Worm (Caenorhabditis elegans) whole organism, early embryonic: ENCODE data around the gene clec-150.

Source experiments
- B0310.2 ChIP-seq: sonication (generic microtip); optimal IDR thresholded peaks from 2 replicates; lab custom pipeline; 2016; ENCODE audit warnings: mild to moderate bottlenecking, missing genetic modification characterization, missing compliant biosample characterization
- F13C5.2 ChIP-seq: sonication (generic microtip); optimal IDR thresholded peaks from 2 replicates; lab custom pipeline; 2017; ENCODE audit warnings: mild to moderate bottlenecking, missing genetic modification characterization, inconsistent platforms, missing compliant biosample characterization
- aly-1 ChIP-seq: sonication (generic microtip); optimal IDR thresholded peaks from 2 replicates; lab custom pipeline; 2016; ENCODE audit warnings: missing genetic modification characterization, missing compliant biosample characterization
- ama-1 ChIP-seq: fragments of 150-350 bp; optimal IDR thresholded peaks from 2 replicates; lab custom pipeline; 2014
- ceh-13 ChIP-seq: fragments of 200-800 bp; sonication (Bioruptor generic); optimal IDR thresholded peaks from 2 replicates; lab custom pipeline; 2018; ENCODE audit warnings: mild to moderate bottlenecking, missing genetic modification characterization, missing compliant biosample characterization
- ceh-36 ChIP-seq: sonication (generic microtip); optimal IDR thresholded peaks from 2 replicates; lab custom pipeline; 2016; ENCODE audit warnings: missing genetic modification characterization, inconsistent platforms, missing compliant biosample characterization
- ets-7 ChIP-seq: sonication (generic microtip); optimal IDR thresholded peaks from 2 replicates; lab custom pipeline; 2016; ENCODE audit warnings: missing genotype, missing genetic modification characterization, missing compliant biosample characterization
- flt-1 ChIP-seq: fragments of 200-800 bp; sonication (Bioruptor generic); IDR thresholded peaks from 2 replicates; pipeline ENCODE4 v1.3.6; 2022; ENCODE audit warnings: missing genetic modification characterization, missing compliant biosample characterization
- hmbx-1 ChIP-seq: sonication (generic microtip); optimal IDR thresholded peaks from 2 replicates; lab custom pipeline; 2016; ENCODE audit warnings: mild to moderate bottlenecking, missing genetic modification characterization, missing compliant biosample characterization
- hmg-4 ChIP-seq: fragments of 200-800 bp; sonication (Bioruptor generic); optimal IDR thresholded peaks from 2 replicates; lab custom pipeline; 2018; ENCODE audit warnings: mild to moderate bottlenecking, missing genetic modification characterization, missing compliant biosample characterization
- hnd-1 ChIP-seq: sonication (generic microtip); optimal IDR thresholded peaks from 2 replicates; lab custom pipeline; 2016; ENCODE audit warnings: missing genetic modification characterization, missing compliant biosample characterization
- pes-1 ChIP-seq: fragments of 200-800 bp; sonication (Bioruptor generic); IDR thresholded peaks from 2 replicates; pipeline ENCODE4 v1.3.6; 2022; ENCODE audit warnings: missing genetic modification reagents, missing genetic modification characterization, missing compliant biosample characterization
- scrt-1 ChIP-seq: fragments of 200-800 bp; sonication (Bioruptor generic); IDR thresholded peaks from 2 replicates; pipeline ENCODE4 v1.3.6; 2022; ENCODE audit warnings: missing genetic modification characterization, missing compliant biosample characterization
- sea-1 ChIP-seq: fragments of 200-800 bp; sonication (Bioruptor generic); conservative IDR thresholded peaks from 2 replicates; pipeline ENCODE4 v1.3.6; 2022; ENCODE audit warnings: missing genetic modification characterization, missing compliant biosample characterization
- tbx-11 ChIP-seq: fragments of 200-800 bp; sonication (Bioruptor generic); IDR thresholded peaks from 2 replicates; pipeline ENCODE4 v1.3.6; 2022; ENCODE audit warnings: missing genetic modification characterization, missing compliant biosample characterization
- tbx-37 ChIP-seq: fragments of 200-800 bp; sonication (Bioruptor generic); conservative IDR thresholded peaks from 2 replicates; pipeline ENCODE4 v1.3.6; 2022; ENCODE audit warnings: missing genetic modification reagents, missing genetic modification characterization, missing compliant biosample characterization
- tra-4 ChIP-seq: sonication (generic microtip); optimal IDR thresholded peaks from 2 replicates; lab custom pipeline; 2017; ENCODE audit warnings: missing genetic modification characterization, missing compliant biosample characterization

The clec-150 gene

DNA sequence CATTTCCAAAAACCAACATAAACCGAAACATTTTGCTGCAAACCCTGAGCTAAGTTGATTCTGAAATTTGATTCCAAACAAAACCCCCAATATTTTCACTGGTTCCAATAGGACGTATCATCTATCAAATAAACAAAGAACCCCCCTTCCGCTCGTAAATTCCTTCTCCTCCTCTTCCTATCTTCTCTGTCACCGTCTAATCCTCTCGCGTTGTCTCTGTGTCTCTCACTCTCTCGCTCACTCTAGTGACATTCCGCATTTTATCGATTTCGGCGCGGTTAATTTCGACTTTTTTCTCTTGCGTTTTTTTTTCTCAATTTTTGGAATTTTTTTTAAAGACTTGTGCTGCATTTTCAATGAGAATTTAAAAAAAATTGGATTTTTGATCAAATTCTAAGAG lies 20.5 kb upstream of the clec-150 start:
- TF ChIP-seq ama-1 (lab: Kevin White, UChicago), result no peak
- TF ChIP-seq ceh-36 (tag; lab: Kevin White, UChicago), result no peak
- TF ChIP-seq sea-1 (GFP tag; lab: Robert Waterston, UW), result no peak
- no peak for TF ChIP-seq hmg-4
- TF ChIP-seq pes-1 (GFP tag; lab: Robert Waterston, UW), result no peak
- TF ChIP-seq aly-1 (tag; lab: Kevin White, UChicago), result no peak
- no peak for TF ChIP-seq tbx-37 (GFP tag; lab: Robert Waterston, UW)
- no peak for TF ChIP-seq F13C5.2 (tag; lab: Kevin White, UChicago)
- TF ChIP-seq tra-4 (tag; lab: Kevin White, UChicago), result no peak
- TF ChIP-seq ceh-13, result no peak
- TF ChIP-seq tbx-11, result no peak
- TF ChIP-seq ets-7, result no peak
- TF ChIP-seq scrt-1 (GFP tag; lab: Robert Waterston, UW), result no peak
- no peak for TF ChIP-seq flt-1
- TF ChIP-seq hnd-1 (tag; lab: Kevin White, UChicago), result no peak
- no peak for TF ChIP-seq hmbx-1 (tag; lab: Kevin White, UChicago)
- no peak for TF ChIP-seq B0310.2

DNA sequence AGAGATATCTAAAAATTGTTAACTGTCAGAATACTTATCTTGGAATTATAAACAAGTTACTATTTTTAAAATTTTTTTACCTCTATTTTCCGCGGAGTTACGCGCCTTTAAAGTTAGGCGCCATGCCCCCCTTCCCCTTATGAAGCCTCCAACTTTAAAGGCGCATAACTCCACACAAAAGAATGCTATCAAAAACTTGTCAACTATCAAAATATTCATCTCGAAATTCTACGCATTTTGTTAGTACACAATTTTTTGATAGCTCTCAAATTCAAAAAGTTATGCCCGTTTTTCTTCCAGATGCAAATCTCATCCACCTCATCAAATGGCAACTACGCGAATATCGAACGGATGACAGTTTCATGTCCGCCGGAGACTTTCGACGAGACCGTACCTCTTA lies 19.5 kb upstream of the clec-150 start, which contains the start of gene tbc-10:
Gene tbc-10, plus strand, starts transcription at position 301 of the 400 bp plus-strand sequence.
- TF ChIP-seq ceh-13 (no peak), tbx-37 (GFP tag; lab: Robert Waterston, UW) (no peak), flt-1 (no peak), F13C5.2 (tag; lab: Kevin White, UChicago) (no peak), aly-1 (tag; lab: Kevin White, UChicago) (no peak), sea-1 (GFP tag; lab: Robert Waterston, UW) (no peak), pes-1 (GFP tag; lab: Robert Waterston, UW) (no peak), tra-4 (tag; lab: Kevin White, UChicago) (no peak), B0310.2 (no peak), tbx-11 (no peak), hnd-1 (tag; lab: Kevin White, UChicago) (no peak), ceh-36 (tag; lab: Kevin White, UChicago) (no peak), ets-7 (no peak), ama-1 (lab: Kevin White, UChicago) (no peak), hmbx-1 (tag; lab: Kevin White, UChicago) (no peak), hmg-4 (no peak)

DNA sequence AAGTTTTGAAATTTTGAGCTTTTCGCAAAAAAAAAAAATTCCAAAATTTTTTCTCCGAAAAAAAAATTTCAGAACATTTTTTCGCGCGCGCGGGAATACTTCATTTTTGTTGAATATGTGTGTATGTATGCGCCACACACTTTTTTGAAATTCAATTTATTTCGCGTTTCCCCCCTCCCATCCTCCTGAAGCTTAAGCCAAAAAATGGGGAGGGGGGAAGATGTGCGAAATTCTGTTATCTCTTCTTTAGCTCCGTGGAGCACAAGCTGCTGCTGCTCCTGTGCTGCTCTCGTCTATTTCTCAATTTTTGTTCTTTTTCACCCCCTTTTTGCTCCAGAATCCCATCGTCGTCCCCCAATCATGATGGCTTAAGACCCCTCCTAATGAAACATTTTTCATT lies 12.9 kb upstream of the clec-150 start:
- no peak for TF ChIP-seq ets-7
- TF ChIP-seq hmbx-1 (tag; lab: Kevin White, UChicago), result no peak
- TF ChIP-seq tbx-11, result no peak
- TF ChIP-seq pes-1 (GFP tag; lab: Robert Waterston, UW), result no peak
- no peak for TF ChIP-seq sea-1 (GFP tag; lab: Robert Waterston, UW)
- no peak for TF ChIP-seq ceh-13
- TF ChIP-seq hnd-1 (tag; lab: Kevin White, UChicago), result no peak
- no peak for TF ChIP-seq hmg-4
- no peak for TF ChIP-seq ama-1 (lab: Kevin White, UChicago)
- TF ChIP-seq flt-1, result no peak

DNA sequence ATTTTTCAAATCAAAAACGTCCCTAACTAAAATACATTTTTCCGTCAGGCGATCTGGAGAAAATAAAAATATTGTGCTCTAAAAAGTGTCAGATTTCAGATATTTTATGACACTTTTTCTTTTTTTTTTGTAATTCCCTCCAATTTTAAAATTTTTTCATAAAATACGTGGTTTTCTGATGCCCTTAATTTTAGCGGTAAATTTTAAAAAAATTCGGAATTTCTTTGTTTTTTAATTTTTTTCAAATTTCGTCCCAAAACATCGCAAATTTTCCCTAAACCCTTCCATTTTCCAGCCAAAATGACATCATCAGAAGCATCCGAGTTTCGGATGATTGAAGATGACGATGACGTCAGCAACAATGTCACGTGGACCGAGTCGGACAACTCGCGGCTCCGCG lies 10.9 kb upstream of the clec-150 start, which contains the start of gene trp-2:
Gene trp-2, plus strand, starts transcription at position 301 of the 400 bp plus-strand sequence.
- no peak for TF ChIP-seq hnd-1 (tag; lab: Kevin White, UChicago)
- no peak for TF ChIP-seq ceh-36 (tag; lab: Kevin White, UChicago)
- TF ChIP-seq scrt-1 (GFP tag; lab: Robert Waterston, UW), result no peak
- no peak for TF ChIP-seq tbx-37 (GFP tag; lab: Robert Waterston, UW)
- no peak for TF ChIP-seq ama-1 (lab: Kevin White, UChicago)
- TF ChIP-seq tra-4 (tag; lab: Kevin White, UChicago), result no peak
- TF ChIP-seq F13C5.2 (tag; lab: Kevin White, UChicago), result no peak
- TF ChIP-seq B0310.2, result no peak
- TF ChIP-seq hmg-4, result no peak
- TF ChIP-seq pes-1 (GFP tag; lab: Robert Waterston, UW), result no peak
- TF ChIP-seq tbx-11, result no peak
- no peak for TF ChIP-seq flt-1
- TF ChIP-seq aly-1 (tag; lab: Kevin White, UChicago), result no peak
- TF ChIP-seq ceh-13, result no peak
- TF ChIP-seq hmbx-1 (tag; lab: Kevin White, UChicago), result no peak
- no peak for TF ChIP-seq ets-7
- TF ChIP-seq sea-1 (GFP tag; lab: Robert Waterston, UW), result no peak

DNA sequence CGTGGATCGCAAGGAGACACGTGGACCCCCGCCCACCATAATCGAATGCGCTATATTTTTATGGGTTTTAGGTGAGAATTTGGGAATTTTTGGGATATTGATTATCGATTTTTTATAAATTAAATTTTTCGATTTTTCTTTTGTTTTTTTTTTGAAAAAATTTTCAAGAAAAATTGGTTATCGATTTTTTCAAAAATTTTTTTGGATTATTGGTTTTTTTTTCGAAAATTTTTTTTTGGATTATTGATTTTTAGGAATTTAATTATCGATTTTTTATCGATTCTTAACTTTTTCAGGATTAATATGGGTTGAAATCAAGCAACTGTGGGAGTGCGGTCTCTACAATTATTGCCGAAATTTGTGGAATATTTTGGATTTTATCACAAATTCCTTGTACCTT lies 5.9 kb upstream of the clec-150 start:
- TF ChIP-seq pes-1 (GFP tag; lab: Robert Waterston, UW) (no peak), flt-1 (no peak), ama-1 (lab: Kevin White, UChicago) (no peak), B0310.2 (no peak), scrt-1 (GFP tag; lab: Robert Waterston, UW) (no peak), tbx-37 (GFP tag; lab: Robert Waterston, UW) (no peak), ceh-13 (no peak), tbx-11 (no peak), hnd-1 (tag; lab: Kevin White, UChicago) (no peak), ceh-36 (tag; lab: Kevin White, UChicago) (no peak), hmbx-1 (tag; lab: Kevin White, UChicago) (no peak), hmg-4 (no peak), tra-4 (tag; lab: Kevin White, UChicago) (no peak)

DNA sequence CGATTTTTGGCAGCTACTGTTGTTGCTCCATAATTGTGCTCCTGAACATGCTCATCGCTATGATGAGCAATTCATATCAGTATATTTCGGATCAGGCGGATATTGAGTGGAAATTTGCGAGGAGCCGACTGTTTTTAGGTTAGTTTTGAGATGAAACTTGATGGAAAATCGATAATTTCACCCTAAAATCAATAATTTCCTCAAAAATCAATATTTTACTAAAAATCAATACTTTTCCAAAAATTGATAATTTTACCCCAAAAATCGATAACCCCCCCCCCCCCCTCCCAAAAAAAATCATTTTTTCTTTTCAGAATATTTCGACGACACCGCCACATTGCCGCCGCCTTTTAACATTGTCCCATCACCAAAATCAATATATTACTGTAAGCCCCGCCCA lies 3.7 kb upstream of the clec-150 start:
- TF ChIP-seq hmg-4 (no peak), scrt-1 (GFP tag; lab: Robert Waterston, UW) (no peak), tbx-11 (no peak), tbx-37 (GFP tag; lab: Robert Waterston, UW) (no peak), ceh-36 (tag; lab: Kevin White, UChicago) (no peak), aly-1 (tag; lab: Kevin White, UChicago) (no peak), hnd-1 (tag; lab: Kevin White, UChicago) (no peak), ceh-13 (no peak), ets-7 (no peak), sea-1 (GFP tag; lab: Robert Waterston, UW) (no peak), tra-4 (tag; lab: Kevin White, UChicago) (no peak), pes-1 (GFP tag; lab: Robert Waterston, UW) (no peak), B0310.2 (no peak), hmbx-1 (tag; lab: Kevin White, UChicago) (no peak), flt-1 (no peak), ama-1 (lab: Kevin White, UChicago) (no peak), F13C5.2 (tag; lab: Kevin White, UChicago) (no peak)

DNA sequence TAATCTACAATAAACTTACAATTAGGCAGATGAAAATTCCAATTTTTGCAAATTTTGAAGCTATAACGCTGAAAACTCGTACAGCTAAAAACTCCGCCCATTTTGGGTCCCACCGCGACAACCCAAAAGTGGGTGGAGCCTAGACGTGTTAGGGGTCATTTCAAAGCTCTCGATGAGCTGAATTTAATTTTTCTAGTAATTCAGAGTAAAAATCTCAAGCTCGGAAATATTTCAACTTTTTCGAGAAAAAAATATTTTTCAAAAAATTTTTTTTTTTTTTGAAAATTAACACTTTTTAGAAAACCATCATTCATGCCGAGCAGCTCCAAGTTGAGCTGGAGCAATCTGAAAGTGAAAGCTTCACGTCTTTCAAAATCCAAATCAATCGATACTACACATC lies 1.2 kb upstream of the clec-150 start, which contains the start of gene R06B10.7:
Gene R06B10.7, minus strand, starts transcription at position 101 of the 400 bp plus-strand sequence.
- TF ChIP-seq B0310.2, result no peak
- TF ChIP-seq flt-1, result no peak
- TF ChIP-seq ets-7, result no peak
- TF ChIP-seq tbx-37 (GFP tag; lab: Robert Waterston, UW), result no peak
- TF ChIP-seq F13C5.2 (tag; lab: Kevin White, UChicago), result no peak
- TF ChIP-seq tbx-11, result no peak
- TF ChIP-seq sea-1 (GFP tag; lab: Robert Waterston, UW), result no peak
- TF ChIP-seq pes-1 (GFP tag; lab: Robert Waterston, UW), result no peak
